Fruit fly (Drosophila melanogaster): ENCODE measurements around the gene CG15456.

- TF ChIP-seq usp (GFP tag; optimal IDR thresholded peaks at IDR 0.05) (no peak), pan (optimal IDR thresholded peaks at IDR 0.05) (no peak), CG8478 (optimal IDR thresholded peaks at IDR 0.05) (no peak), psq (optimal IDR thresholded peaks at IDR 0.05) (no peak)
These were observed 40.3 kb upstream of the CG15456 start, which contains the start of gene GstT3 for dm6 chrX:20467155-20467554.

All from whole organism.